Worm (Caenorhabditis elegans) whole organism, late embryonic: ENCODE results near the gene gtf-2F1.

Experiments
- C38D4.7 ChIP-seq: fragments of 200-800 bp; sonication (Bioruptor generic); optimal IDR thresholded peaks from 2 replicates; lab custom pipeline; 2018; ENCODE audit warnings: mild to moderate bottlenecking, missing genetic modification characterization, moderate library complexity, missing compliant biosample characterization
- F13H6.1 ChIP-seq: sonication (generic microtip); optimal IDR thresholded peaks from 2 replicates; lab custom pipeline; 2016; ENCODE audit warnings: missing genetic modification characterization, missing compliant biosample characterization
- Y22D7AL.16 ChIP-seq: sonication (generic microtip); optimal IDR thresholded peaks from 2 replicates; lab custom pipeline; 2016; ENCODE audit warnings: missing genetic modification characterization, missing compliant biosample characterization
- ceh-14 ChIP-seq: sonication (generic microtip); optimal IDR thresholded peaks from 2 replicates; lab custom pipeline; 2016; ENCODE audit warnings: missing genotype, missing genetic modification characterization, missing compliant biosample characterization
- ceh-18 ChIP-seq: sonication (generic microtip); optimal IDR thresholded peaks from 2 replicates; lab custom pipeline; 2016; ENCODE audit warnings: missing genetic modification characterization, missing compliant biosample characterization
- ceh-19 ChIP-seq: fragments of 200-800 bp; sonication (Bioruptor generic); optimal IDR thresholded peaks from 2 replicates; lab custom pipeline; 2018; ENCODE audit warnings: mild to moderate bottlenecking, missing genetic modification characterization, missing compliant biosample characterization
- ceh-22 ChIP-seq: sonication (generic microtip); optimal IDR thresholded peaks from 2 replicates; lab custom pipeline; 2017; ENCODE audit warnings: missing biosample characterization, missing genetic modification characterization
- ceh-30 ChIP-seq: fragments of 150-350 bp; optimal IDR thresholded peaks from 2 replicates; lab custom pipeline; 2014; ENCODE audit warnings: missing biosample characterization, missing genetic modification characterization
- ceh-31 ChIP-seq: sonication (generic microtip); optimal IDR thresholded peaks from 2 replicates; lab custom pipeline; 2016; ENCODE audit warnings: missing genetic modification characterization, missing compliant biosample characterization
- ceh-34 ChIP-seq: sonication (generic microtip); optimal IDR thresholded peaks from 2 replicates; lab custom pipeline; 2016; ENCODE audit warnings: mild to moderate bottlenecking, missing genetic modification characterization, missing compliant biosample characterization
- ceh-48 ChIP-seq: sonication (generic microtip); optimal IDR thresholded peaks from 2 replicates; lab custom pipeline; 2016; ENCODE audit warnings: missing genetic modification characterization, inconsistent platforms, missing compliant biosample characterization
- ceh-6 ChIP-seq: fragments of 200-800 bp; sonication (Bioruptor generic); optimal IDR thresholded peaks from 2 replicates; lab custom pipeline; 2018; ENCODE audit warnings: mild to moderate bottlenecking, missing genetic modification characterization, missing compliant biosample characterization
- ceh-9 ChIP-seq: sonication (generic microtip); optimal IDR thresholded peaks from 2 replicates; lab custom pipeline; 2016; ENCODE audit warnings: mild to moderate bottlenecking, missing genetic modification characterization, inconsistent platforms, missing compliant biosample characterization
- che-1 ChIP-seq: sonication (generic microtip); optimal IDR thresholded peaks from 2 replicates; lab custom pipeline; 2016; ENCODE audit warnings: mild to moderate bottlenecking, missing genetic modification characterization, missing compliant biosample characterization
- dmd-4 ChIP-seq: sonication (generic microtip); optimal IDR thresholded peaks from 2 replicates; lab custom pipeline; 2016; ENCODE audit warnings: borderline replicate concordance, missing genetic modification characterization, missing compliant biosample characterization
- elt-4 ChIP-seq: sonication (generic microtip); optimal IDR thresholded peaks from 2 replicates; lab custom pipeline; 2016; ENCODE audit warnings: missing genetic modification characterization, missing compliant biosample characterization
- hlh-13 ChIP-seq: fragments of 200-800 bp; sonication (Bioruptor generic); optimal IDR thresholded peaks from 2 replicates; lab custom pipeline; 2018; ENCODE audit warnings: mild to moderate bottlenecking, missing genetic modification characterization, missing compliant biosample characterization
- hlh-30 ChIP-seq: sonication (generic microtip); optimal IDR thresholded peaks from 2 replicates; lab custom pipeline; 2017; ENCODE audit warnings: antibody characterized with exemption, missing genetic modification characterization, missing compliant biosample characterization; ENCODE audit not compliant: insufficient read depth
- hlh-8 ChIP-seq: sonication (generic microtip); optimal IDR thresholded peaks from 2 replicates; lab custom pipeline; 2016; ENCODE audit warnings: missing genotype, missing genetic modification characterization, missing compliant biosample characterization
- mec-3 ChIP-seq: sonication (generic microtip); optimal IDR thresholded peaks from 2 replicates; lab custom pipeline; 2016; ENCODE audit warnings: borderline replicate concordance, missing genetic modification characterization, missing compliant biosample characterization
- nhr-232 ChIP-seq: sonication (generic microtip); optimal IDR thresholded peaks from 2 replicates; lab custom pipeline; 2016; ENCODE audit warnings: missing genetic modification characterization, missing compliant biosample characterization
- npax-4 ChIP-seq: sonication (generic microtip); optimal IDR thresholded peaks from 2 replicates; lab custom pipeline; 2016; ENCODE audit warnings: missing genetic modification characterization, missing compliant biosample characterization
- odd-2 ChIP-seq: sonication (generic microtip); optimal IDR thresholded peaks from 2 replicates; lab custom pipeline; 2017; ENCODE audit warnings: antibody characterized with exemption, mild to moderate bottlenecking, missing genetic modification characterization, missing compliant biosample characterization
- pag-3 ChIP-seq: sonication (generic microtip); optimal IDR thresholded peaks from 2 replicates; lab custom pipeline; 2016; ENCODE audit warnings: missing compliant biosample characterization, missing genetic modification characterization, borderline replicate concordance
- pax-1 ChIP-seq: fragments of 150-350 bp; optimal IDR thresholded peaks from 2 replicates; lab custom pipeline; 2014; ENCODE audit warnings: missing biosample characterization, missing genetic modification characterization
- pqm-1 ChIP-seq: sonication (generic microtip); optimal IDR thresholded peaks from 2 replicates; lab custom pipeline; 2016; ENCODE audit warnings: missing genetic modification characterization, missing compliant biosample characterization
- pros-1 ChIP-seq: fragments of 150-350 bp; optimal IDR thresholded peaks from 2 replicates; lab custom pipeline; 2014; ENCODE audit warnings: missing biosample characterization, missing genetic modification reagents, missing genetic modification characterization
- sdc-2 ChIP-seq: sonication (generic microtip); optimal IDR thresholded peaks from 2 replicates; lab custom pipeline; 2016; ENCODE audit warnings: missing genotype, missing genetic modification characterization, missing compliant biosample characterization
- sox-2 ChIP-seq: fragments of 200-800 bp; sonication (Bioruptor generic); IDR thresholded peaks from 2 replicates; pipeline ENCODE4 v1.3.6; 2022; ENCODE audit warnings: missing genetic modification reagents, missing genetic modification characterization, missing compliant biosample characterization
- syd-9 ChIP-seq: sonication (generic microtip); optimal IDR thresholded peaks from 2 replicates; lab custom pipeline; 2016; ENCODE audit warnings: mild to moderate bottlenecking, missing genetic modification characterization, moderate library complexity, missing compliant biosample characterization
- unc-42 ChIP-seq: sonication (generic microtip); optimal IDR thresholded peaks from 2 replicates; lab custom pipeline; 2016; ENCODE audit warnings: missing genotype, missing genetic modification characterization, missing compliant biosample characterization
- unc-55 ChIP-seq: sonication (generic microtip); optimal IDR thresholded peaks from 2 replicates; lab custom pipeline; 2017; ENCODE audit warnings: missing biosample characterization, missing genetic modification reagents, missing genetic modification characterization
- unc-86 ChIP-seq: sonication (generic microtip); optimal IDR thresholded peaks from 2 replicates; lab custom pipeline; 2016; ENCODE audit warnings: missing genetic modification characterization, missing compliant biosample characterization
- zip-5 ChIP-seq: sonication (generic microtip); optimal IDR thresholded peaks from 2 replicates; lab custom pipeline; 2016; ENCODE audit warnings: missing genetic modification characterization, missing compliant biosample characterization
- ztf-16 ChIP-seq: sonication (generic microtip); optimal IDR thresholded peaks from 2 replicates; lab custom pipeline; 2017; ENCODE audit warnings: missing genetic modification characterization, missing compliant biosample characterization

Gene gtf-2F1

ce11 chrII:4316011-4316410 lies 14.6 kb downstream of the gtf-2F1 start, which contains the start of gene srw-40:
Gene srw-40, minus strand, starts transcription at chrII:4316111.
- no peak for TF ChIP-seq ztf-16
- TF ChIP-seq elt-4 (tag; lab: Kevin White, UChicago), result no peak
- no peak for TF ChIP-seq zip-5 (tag; lab: Kevin White, UChicago)
- TF ChIP-seq unc-86 (tag; lab: Kevin White, UChicago), result no peak
- no peak for TF ChIP-seq hlh-13

- TF ChIP-seq ceh-6 (GFP tag; lab: Kevin White, UChicago), result no peak
- TF ChIP-seq ceh-31, result no peak
- TF ChIP-seq unc-55 (GFP tag; lab: Kevin White, UChicago), result no peak
- no peak for TF ChIP-seq hlh-30 (tag; lab: Kevin White, UChicago)
- no peak for TF ChIP-seq ceh-19 (GFP tag; lab: Kevin White, UChicago)
- no peak for TF ChIP-seq sox-2
- TF ChIP-seq che-1, result no peak
- no peak for TF ChIP-seq ceh-22
- no peak for TF ChIP-seq syd-9 (tag; lab: Kevin White, UChicago)
- TF ChIP-seq ceh-9, result no peak
- TF ChIP-seq npax-4 (tag; lab: Kevin White, UChicago), result no peak
- no peak for TF ChIP-seq ceh-18
- no peak for TF ChIP-seq elt-4 (tag; lab: Kevin White, UChicago)
- TF ChIP-seq ceh-48 (tag; lab: Kevin White, UChicago), result no peak
- no peak for TF ChIP-seq pros-1
- TF ChIP-seq pqm-1 (tag; lab: Kevin White, UChicago), result no peak
- no peak for TF ChIP-seq odd-2 (tag; lab: Kevin White, UChicago)
Observed at ce11 chrII:4319537-4320019, 18.2 kb downstream of the gtf-2F1 start, which contains the start of gene Y52E8A.6. Gene Y52E8A.6, minus strand, starts transcription at chrII:4319969.

- TF ChIP-seq unc-42 (tag; lab: Kevin White, UChicago) (no peak), ceh-30 (tag; lab: Kevin White, UChicago) (no peak), dmd-4 (tag; lab: Kevin White, UChicago) (no peak), F13H6.1 (tag; lab: Kevin White, UChicago) (no peak), C38D4.7 (GFP tag; lab: Kevin White, UChicago) (no peak), nhr-232 (tag; lab: Kevin White, UChicago) (no peak), pax-1 (no peak), ceh-34 (tag; lab: Kevin White, UChicago) (no peak), che-1 (no peak), zip-5 (tag; lab: Kevin White, UChicago) (no peak), sdc-2 (tag; lab: Kevin White, UChicago) (no peak)
Observed at ce11 chrII:4320455-4320854, 19.0 kb downstream of the gtf-2F1 start, which contains the start of gene Y52E8A.2. Gene Y52E8A.2, plus strand, starts transcription at chrII:4320836.

- TF ChIP-seq zip-5 (tag; lab: Kevin White, UChicago) (no peak), hlh-13 (no peak), pag-3 (tag; lab: Kevin White, UChicago) (no peak), Y22D7AL.16 (tag; lab: Kevin White, UChicago) (no peak), mec-3 (tag; lab: Kevin White, UChicago) (no peak), elt-4 (tag; lab: Kevin White, UChicago) (no peak)
- TF ChIP-seq, all 69 proteins: peak for 0
Observed at ce11 chrII:4321766-4322165, 20.4 kb downstream of the gtf-2F1 start, which contains the start of gene Y52E8A.1. Gene Y52E8A.1, plus strand, starts transcription at chrII:4322066.

- TF ChIP-seq Y22D7AL.16 (tag; lab: Kevin White, UChicago) (no peak), unc-42 (tag; lab: Kevin White, UChicago) (peak; percentile 25), hlh-8 (tag; lab: Kevin White, UChicago) (no peak), syd-9 (tag; lab: Kevin White, UChicago) (no peak), ceh-14 (tag; lab: Kevin White, UChicago) (no peak), C38D4.7 (GFP tag; lab: Kevin White, UChicago) (no peak), zip-5 (tag; lab: Kevin White, UChicago) (no peak)
Observed at ce11 chrII:4322871-4323270, 21.5 kb downstream of the gtf-2F1 start, which contains the start of gene H20J04.6. Gene H20J04.6, plus strand, starts transcription at chrII:4323256.
